Fruit fly (Drosophila melanogaster) whole organism, wandering third instar larva: ENCODE measurements around the gene cv-c.
A peak's percentile ranks its signal among the peaks of the same experiment; 100 is the strongest.

Source experiments
- Abd-B ChIP-seq: fragments of >200 bp; optimal IDR thresholded peaks from 2 replicates; lab custom pipeline; 2017; ENCODE audit warnings: missing biosample characterization, missing genetic modification characterization
- CG32264 ChIP-seq: fragments of 200-800 bp; sonication (Bioruptor generic); optimal IDR thresholded peaks from 2 replicates; lab custom pipeline; 2016; ENCODE audit warnings: missing biosample characterization, missing genetic modification characterization
- CG9705 ChIP-seq: fragments of 200-800 bp; sonication (Bioruptor generic); optimal IDR thresholded peaks from 2 replicates; lab custom pipeline; 2018; ENCODE audit warnings: missing biosample characterization, mild to moderate bottlenecking, missing genetic modification characterization
- CrebA ChIP-seq: fragments of 200-800 bp; sonication (Bioruptor generic); optimal IDR thresholded peaks from 2 replicates; lab custom pipeline; 2016; ENCODE audit warnings: missing biosample characterization, mild to moderate bottlenecking, missing genetic modification characterization, borderline replicate concordance
- HLH106 ChIP-seq: fragments of 200-800 bp; optimal IDR thresholded peaks from 3 replicates; lab custom pipeline; 2019; ENCODE audit warnings: missing biosample characterization, mild to moderate bottlenecking, missing genetic modification characterization, moderate library complexity
- Hnf4 ChIP-seq: fragments of 200-800 bp; sonication (Bioruptor generic); optimal IDR thresholded peaks from 2 replicates; lab custom pipeline; 2016; ENCODE audit warnings: missing biosample characterization, mild to moderate bottlenecking, missing genetic modification characterization
- Jra ChIP-seq: sonication (Bioruptor generic); optimal IDR thresholded peaks from 2 replicates; lab custom pipeline; 2016; ENCODE audit warnings: missing biosample characterization, missing genetic modification characterization
- Mio ChIP-seq: sonication (Bioruptor generic); optimal IDR thresholded peaks from 2 replicates; lab custom pipeline; 2016; ENCODE audit warnings: missing biosample characterization, missing genetic modification characterization
- Myc ChIP-seq: fragments of >200 bp; optimal IDR thresholded peaks from 2 replicates; lab custom pipeline; 2017
- OdsH ChIP-seq: fragments of 200-800 bp; sonication (Bioruptor generic); optimal IDR thresholded peaks from 2 replicates; lab custom pipeline; 2016; ENCODE audit warnings: missing biosample characterization, mild to moderate bottlenecking, missing genetic modification characterization
- Rel ChIP-seq, 2 experiments: fragments of 200-800 bp; sonication (Bioruptor generic) in 1 of 2; optimal IDR thresholded peaks; 2 replicates in 1 of 2; 3 replicates in 1 of 2; lab custom pipeline; 2016 to 2019; ENCODE audit warnings: mild to moderate bottlenecking in 2 of 2, missing biosample characterization in 2 of 2, missing genetic modification characterization in 2 of 2, moderate library complexity in 1 of 2
- Sp1 ChIP-seq: fragments of 200-800 bp; sonication (Bioruptor generic); optimal IDR thresholded peaks from 3 replicates; lab custom pipeline; 2019; ENCODE audit warnings: missing biosample characterization, mild to moderate bottlenecking, missing genetic modification characterization, moderate library complexity
- br ChIP-seq: fragments of 200-800 bp; sonication (Bioruptor generic); optimal IDR thresholded peaks from 2 replicates; lab custom pipeline; 2016; ENCODE audit warnings: missing biosample characterization, missing genetic modification characterization
- dmrt93B ChIP-seq: fragments of 200-800 bp; sonication (Bioruptor generic); optimal IDR thresholded peaks from 2 replicates; lab custom pipeline; 2018; ENCODE audit warnings: missing biosample characterization, mild to moderate bottlenecking, missing genetic modification characterization
- dsf ChIP-seq: sonication (Bioruptor generic); optimal IDR thresholded peaks from 2 replicates; lab custom pipeline; 2016; ENCODE audit warnings: missing biosample characterization, missing genetic modification characterization, borderline replicate concordance
- ey ChIP-seq: fragments of 200-800 bp; sonication (Bioruptor generic); optimal IDR thresholded peaks from 2 replicates; lab custom pipeline; 2016; ENCODE audit warnings: missing biosample characterization, missing genetic modification characterization
- foxo ChIP-seq, 2 experiments: fragments of 200-800 bp; sonication (Bioruptor generic); optimal IDR thresholded peaks; 2 replicates in 1 of 2; 3 replicates in 1 of 2; lab custom pipeline; 2016 to 2017; ENCODE audit warnings: missing biosample characterization in 2 of 2, missing genetic modification characterization in 2 of 2
- fru ChIP-seq: fragments of 200-800 bp; sonication (Bioruptor generic); optimal IDR thresholded peaks from 3 replicates; lab custom pipeline; 2016; ENCODE audit warnings: missing biosample characterization, mild to moderate bottlenecking, missing genetic modification characterization
- h ChIP-seq: fragments of 200-800 bp; sonication (Bioruptor generic); optimal IDR thresholded peaks from 3 replicates; lab custom pipeline; 2016; ENCODE audit warnings: missing biosample characterization, mild to moderate bottlenecking, missing genetic modification characterization
- jim ChIP-seq: fragments of 175-275, 200-325 bp; sonication (Bioruptor generic); optimal IDR thresholded peaks from 2 replicates; lab custom pipeline; 2016; ENCODE audit warnings: missing biosample characterization, mild to moderate bottlenecking, missing genetic modification characterization
- lola ChIP-seq: fragments of >200 bp; optimal IDR thresholded peaks from 2 replicates; lab custom pipeline; 2017; ENCODE audit warnings: missing biosample characterization, missing genetic modification characterization
- pan ChIP-seq: fragments of >200 bp; optimal IDR thresholded peaks from 2 replicates; lab custom pipeline; 2017
- psq ChIP-seq: fragments of 200-800 bp; sonication (Bioruptor generic); optimal IDR thresholded peaks from 3 replicates; lab custom pipeline; 2017; ENCODE audit warnings: missing biosample characterization, mild to moderate bottlenecking, missing genetic modification characterization, moderate library complexity
- rgr ChIP-seq: fragments of 200-800 bp; sonication (Bioruptor generic); optimal IDR thresholded peaks from 3 replicates; lab custom pipeline; 2016; ENCODE audit warnings: missing biosample characterization, mild to moderate bottlenecking, missing genetic modification characterization
- sage ChIP-seq: fragments of 200-800 bp; sonication (Bioruptor generic); optimal IDR thresholded peaks from 2 replicates; lab custom pipeline; 2016; ENCODE audit warnings: missing biosample characterization, mild to moderate bottlenecking, missing genetic modification characterization
- woc ChIP-seq: sonication (Bioruptor generic); optimal IDR thresholded peaks from 2 replicates; lab custom pipeline; 2016; ENCODE audit warnings: missing biosample characterization, mild to moderate bottlenecking, missing genetic modification characterization

The cv-c gene

dm6 chr3R:14431887-14432286 is 49.6 kb downstream of the cv-c start:
- TF ChIP-seq Jra (GFP tag; lab: Kevin White, UChicago) (no peak), jim (GFP tag; lab: Kevin White, UChicago) (no peak), OdsH (GFP tag; lab: Kevin White, UChicago) (no peak), pan (no peak), Rel (GFP tag; optimal IDR thresholded peaks at IDR 0.05; lab: Kevin White, UChicago) (no peak), Rel (tag; optimal IDR thresholded peaks at IDR 0.05; lab: Kevin White, UChicago) (no peak)

DNA sequence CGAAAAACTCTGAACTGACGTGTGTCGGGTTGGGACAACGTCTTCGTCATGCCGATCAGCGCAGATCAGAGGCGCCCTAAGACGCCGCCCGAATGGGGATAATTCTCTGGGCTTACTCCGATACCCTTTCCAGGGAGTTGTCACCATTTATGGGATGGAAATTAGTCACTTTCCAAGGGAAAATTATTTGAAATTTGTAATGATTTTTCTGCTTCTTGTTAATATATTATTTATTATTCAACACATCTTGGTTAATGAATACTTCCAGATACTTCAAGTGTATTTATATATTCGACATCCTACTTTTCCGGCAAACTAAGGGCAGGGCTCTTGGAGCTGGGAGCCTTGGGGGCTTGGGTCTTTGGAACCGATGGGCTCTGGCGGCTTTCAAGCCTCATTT is 51.2 kb downstream of the cv-c start:
- TF ChIP-seq rgr (GFP tag; lab: Kevin White, UChicago) (peak; percentile 45), Abd-B (GFP tag; lab: Kevin White, UChicago) (no peak), Hnf4 (GFP tag; lab: Kevin White, UChicago) (peak; percentile 35), fru (GFP tag; lab: Kevin White, UChicago) (peak; percentile 48), woc (peak; percentile 16), sage (GFP tag; lab: Kevin White, UChicago) (no peak), br (GFP tag; lab: Kevin White, UChicago) (peak; percentile 32), Mio (no peak), psq (GFP tag; lab: Kevin White, UChicago) (peak; percentile 21), dmrt93B (no peak), ey (GFP tag; lab: Kevin White, UChicago) (peak; percentile 39), HLH106 (tag; lab: Kevin White, UChicago) (peak; percentile 45), foxo (GFP tag; optimal IDR thresholded peaks at IDR 0.05; lab: Kevin White, UChicago) (peak in 1 of 2 experiments; percentile 62), Sp1 (GFP tag; lab: Kevin White, UChicago) (peak; percentile 36), dsf (GFP tag; lab: Kevin White, UChicago) (no peak), OdsH (GFP tag; lab: Kevin White, UChicago) (peak; percentile 16), lola (GFP tag; lab: Kevin White, UChicago) (no peak), h (peak; percentile 72)

- TF ChIP-seq CG9705 (GFP tag; lab: Kevin White, UChicago): no peak
- TF ChIP-seq lola (GFP tag; lab: Kevin White, UChicago): no peak
- no peak for TF ChIP-seq woc
- TF ChIP-seq rgr (GFP tag; lab: Kevin White, UChicago): no peak
- no peak for TF ChIP-seq Jra (GFP tag; lab: Kevin White, UChicago)
- TF ChIP-seq Myc (lab: Kevin White, UChicago): no peak
These were observed 55.0 kb downstream of the cv-c start for dm6 chr3R:14426524-14426923.

DNA sequence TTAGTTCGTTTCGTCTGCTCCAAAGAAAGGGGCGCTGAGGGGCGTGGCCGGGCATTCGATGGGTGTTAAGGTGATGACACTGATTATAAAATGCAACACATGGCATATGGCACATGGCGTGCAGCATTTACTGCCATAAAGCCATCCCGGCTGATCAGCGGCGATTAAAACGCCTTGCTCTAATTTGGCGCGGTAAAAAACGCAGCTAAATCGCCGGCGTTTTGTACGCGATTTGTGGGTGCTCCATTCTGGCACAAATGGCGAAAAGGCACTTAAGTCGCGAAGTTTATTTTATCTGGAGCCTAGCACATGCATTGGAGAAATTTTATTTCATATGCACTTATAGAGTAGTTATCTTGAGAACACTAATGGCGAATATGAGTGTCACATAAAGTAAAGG is 56.0 kb downstream of the cv-c start:
- TF ChIP-seq Rel (GFP tag; optimal IDR thresholded peaks at IDR 0.05; lab: Kevin White, UChicago) (no peak), Rel (tag; optimal IDR thresholded peaks at IDR 0.05; lab: Kevin White, UChicago) (no peak), sage (GFP tag; lab: Kevin White, UChicago) (no peak), Myc (lab: Kevin White, UChicago) (peak; percentile 33)

dm6 chr3R:14424777-14425176 is 56.7 kb downstream of the cv-c start:
- TF ChIP-seq fru (GFP tag; lab: Kevin White, UChicago): no peak

dm6 chr3R:14421818-14422217 is 59.7 kb downstream of the cv-c start:
- TF ChIP-seq h: no peak

DNA sequence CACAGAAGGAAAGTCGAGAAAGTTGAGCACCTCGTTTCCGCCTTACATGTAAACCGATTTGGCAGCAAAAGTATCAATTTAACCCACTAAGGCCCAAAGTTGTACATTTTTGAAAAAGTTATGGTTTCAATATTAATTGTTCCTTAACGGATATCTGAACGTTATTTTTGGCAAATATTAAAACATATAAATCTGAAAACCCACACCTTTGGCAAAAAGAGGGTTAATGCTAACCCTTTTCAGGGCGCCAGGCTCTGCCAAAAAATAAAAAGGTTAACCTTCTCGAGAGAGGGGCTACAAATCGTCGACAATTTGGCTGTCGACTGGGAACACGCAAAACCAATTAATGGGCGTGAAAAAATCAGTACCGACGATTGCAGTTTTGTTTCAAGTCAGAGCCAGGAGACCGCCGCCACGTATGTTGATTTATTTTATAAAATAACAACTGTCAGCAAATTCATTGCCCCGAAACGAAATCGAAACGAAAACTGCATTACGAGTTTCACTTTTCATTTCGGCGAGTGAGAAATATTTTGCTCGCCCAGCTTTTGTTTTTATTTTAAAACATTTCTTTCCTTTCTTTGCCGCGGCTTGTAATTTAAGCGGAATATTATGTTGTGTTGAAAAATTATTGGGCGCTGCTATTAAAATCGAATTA is 62.0 kb downstream of the cv-c start:
- TF ChIP-seq CrebA (GFP tag; lab: Kevin White, UChicago): no peak
- no peak for TF ChIP-seq sage (GFP tag; lab: Kevin White, UChicago)
- peak; percentile 17 for TF ChIP-seq fru (GFP tag; lab: Kevin White, UChicago)
- TF ChIP-seq br (GFP tag; lab: Kevin White, UChicago): peak; percentile 24
- TF ChIP-seq Hnf4 (GFP tag; lab: Kevin White, UChicago): peak; percentile 12
- TF ChIP-seq CG32264 (GFP tag; lab: Kevin White, UChicago): no peak
- peak; percentile 15 for TF ChIP-seq ey (GFP tag; lab: Kevin White, UChicago)
- no peak for TF ChIP-seq woc
- TF ChIP-seq h: peak; percentile 30
- TF ChIP-seq psq (GFP tag; lab: Kevin White, UChicago): no peak
- TF ChIP-seq rgr (GFP tag; lab: Kevin White, UChicago): peak; percentile 48
- peak; percentile 5 for TF ChIP-seq HLH106 (tag; lab: Kevin White, UChicago)
